Worm (Caenorhabditis elegans) whole organism, young adult: ENCODE measurements around the gene F13D12.3.

ENCODE experiments used
- B0019.2 ChIP-seq: fragments of 200-800 bp; sonication (Bioruptor generic); conservative IDR thresholded peaks from 2 replicates; pipeline ENCODE4 v1.3.6; 2022; ENCODE audit warnings: missing genetic modification reagents, missing genetic modification characterization, missing compliant biosample characterization
- B0261.1 ChIP-seq: sonication (generic microtip); optimal IDR thresholded peaks from 2 replicates; lab custom pipeline; 2016; ENCODE audit warnings: mild to moderate bottlenecking, missing genetic modification characterization, moderate library complexity, missing compliant biosample characterization
- B0336.3 ChIP-seq: fragments of 200-800 bp; sonication (Bioruptor generic); IDR thresholded peaks from 2 replicates; pipeline ENCODE4 v1.3.6; 2022; ENCODE audit warnings: missing genetic modification characterization, missing compliant biosample characterization
- C06A6.2 ChIP-seq: fragments of 200-800 bp; sonication (Bioruptor generic); conservative IDR thresholded peaks from 2 replicates; pipeline ENCODE4 v1.3.6; 2022; ENCODE audit warnings: missing genetic modification characterization, missing compliant biosample characterization
- F52B5.7 ChIP-seq: sonication (generic microtip); optimal IDR thresholded peaks from 2 replicates; lab custom pipeline; 2016; ENCODE audit warnings: mild to moderate bottlenecking, missing genetic modification characterization, missing compliant biosample characterization
- F57C9.4 ChIP-seq: sonication (generic microtip); optimal IDR thresholded peaks from 2 replicates; lab custom pipeline; 2017; ENCODE audit warnings: mild to moderate bottlenecking, missing genetic modification characterization, missing compliant biosample characterization
- K11D2.4 ChIP-seq: fragments of 200-800 bp; sonication (Bioruptor generic); IDR thresholded peaks from 2 replicates; pipeline ENCODE4 v1.3.6; 2022; ENCODE audit warnings: missing genetic modification reagents, missing genetic modification characterization, missing compliant biosample characterization
- Y67H2A.10 ChIP-seq: fragments of 200-800 bp; sonication (Bioruptor generic); conservative IDR thresholded peaks from 2 replicates; pipeline ENCODE4 v1.3.6; 2022; ENCODE audit warnings: missing genetic modification reagents, missing genetic modification characterization, missing compliant biosample characterization
- Y95B8A.8 ChIP-seq: fragments of 200-800 bp; sonication (Bioruptor generic); IDR thresholded peaks from 2 replicates; pipeline ENCODE4 v1.3.6; 2022; ENCODE audit warnings: missing genetic modification reagents, missing genetic modification characterization, missing compliant biosample characterization
- akir-1 ChIP-seq: fragments of 200-800 bp; sonication (Bioruptor generic); optimal IDR thresholded peaks from 2 replicates; lab custom pipeline; 2018; ENCODE audit warnings: mild to moderate bottlenecking, missing genetic modification characterization, moderate library complexity, missing compliant biosample characterization
- ama-1 ChIP-seq, 3 experiments: fragments of 150-350 bp in 1 of 3; sonication (generic microtip) in 2 of 3; optimal IDR thresholded peaks; 2 replicates each; lab custom pipeline; 2014 to 2018; ENCODE audit warnings: missing biosample characterization in 2 of 3, missing genetic modification characterization in 2 of 3, missing genetic modification reagents in 2 of 3
- aptf-3 ChIP-seq: fragments of 200-800 bp; sonication (Bioruptor generic); IDR thresholded peaks from 2 replicates; pipeline ENCODE4 v1.3.6; 2022; ENCODE audit warnings: missing genetic modification characterization, missing compliant biosample characterization
- atf-7 ChIP-seq: sonication (generic microtip); optimal IDR thresholded peaks from 2 replicates; lab custom pipeline; 2017; ENCODE audit warnings: mild to moderate bottlenecking, missing genetic modification characterization, missing compliant biosample characterization
- attf-5 ChIP-seq: fragments of 200-800 bp; sonication (Bioruptor generic); optimal IDR thresholded peaks from 2 replicates; lab custom pipeline; 2018; ENCODE audit warnings: mild to moderate bottlenecking, missing genetic modification characterization, missing compliant biosample characterization
- bed-1 ChIP-seq: fragments of 200-800 bp; sonication (Bioruptor generic); IDR thresholded peaks from 2 replicates; pipeline ENCODE4 v1.3.6; 2022; ENCODE audit warnings: missing genetic modification reagents, missing genetic modification characterization, missing compliant biosample characterization
- bed-2 ChIP-seq: fragments of 200-800 bp; sonication (Bioruptor generic); IDR thresholded peaks from 2 replicates; pipeline ENCODE4 v1.3.6; 2022; ENCODE audit warnings: missing genetic modification reagents, missing genetic modification characterization, missing compliant biosample characterization
- ccch-3 ChIP-seq: fragments of 200-800 bp; sonication (Bioruptor generic); optimal IDR thresholded peaks from 2 replicates; lab custom pipeline; 2018; ENCODE audit warnings: mild to moderate bottlenecking, missing genetic modification characterization, missing compliant biosample characterization
- cebp-2 ChIP-seq: fragments of 200-800 bp; sonication (Bioruptor generic); IDR thresholded peaks from 2 replicates; pipeline ENCODE4 v1.3.6; 2022; ENCODE audit warnings: missing genetic modification characterization, missing compliant biosample characterization
- ceh-100 ChIP-seq: fragments of 200-800 bp; sonication (Bioruptor generic); IDR thresholded peaks from 2 replicates; pipeline ENCODE4 v1.3.6; 2022; ENCODE audit warnings: missing genetic modification reagents, missing genetic modification characterization, missing compliant biosample characterization
- ceh-27 ChIP-seq: fragments of 200-800 bp; sonication (Bioruptor generic); optimal IDR thresholded peaks from 2 replicates; lab custom pipeline; 2018; ENCODE audit warnings: mild to moderate bottlenecking, missing genetic modification characterization, moderate library complexity, missing compliant biosample characterization
- ceh-40 ChIP-seq: fragments of 200-800 bp; sonication (Bioruptor generic); IDR thresholded peaks from 2 replicates; pipeline ENCODE4 v1.3.6; 2022; ENCODE audit warnings: missing genetic modification characterization, missing compliant biosample characterization
- chd-7 ChIP-seq: sonication (generic microtip); optimal IDR thresholded peaks from 2 replicates; lab custom pipeline; 2016; ENCODE audit warnings: mild to moderate bottlenecking, missing genetic modification characterization, moderate library complexity, missing compliant biosample characterization
- dox-1 ChIP-seq: fragments of 200-800 bp; sonication (Bioruptor generic); IDR thresholded peaks from 2 replicates; pipeline ENCODE4 v1.3.6; 2022; ENCODE audit warnings: missing genetic modification reagents, missing genetic modification characterization, missing compliant biosample characterization
- egl-44 ChIP-seq: fragments of 200-800 bp; sonication (Bioruptor generic); IDR thresholded peaks from 2 replicates; pipeline ENCODE4 v1.3.6; 2022; ENCODE audit warnings: missing genetic modification reagents, missing genetic modification characterization, missing compliant biosample characterization
- ekl-4 ChIP-seq: fragments of 200-800 bp; sonication (Bioruptor generic); IDR thresholded peaks from 2 replicates; pipeline ENCODE4 v1.3.6; 2022; ENCODE audit warnings: missing genetic modification reagents, missing genetic modification characterization, missing compliant biosample characterization
- fkh-3 ChIP-seq: sonication (generic microtip); optimal IDR thresholded peaks from 2 replicates; lab custom pipeline; 2016; ENCODE audit warnings: mild to moderate bottlenecking, missing genetic modification characterization, missing compliant biosample characterization
- him-1 ChIP-seq: sonication (generic microtip); optimal IDR thresholded peaks from 2 replicates; lab custom pipeline; 2016; ENCODE audit warnings: missing genotype, missing genetic modification reagents, missing genetic modification characterization, missing compliant biosample characterization
- hlh-26 ChIP-seq: fragments of 200-800 bp; sonication (Bioruptor generic); conservative IDR thresholded peaks from 2 replicates; pipeline ENCODE4 v1.3.6; 2022; ENCODE audit warnings: missing genetic modification reagents, missing genetic modification characterization, missing compliant biosample characterization
- hmg-1.2 ChIP-seq: fragments of 200-800 bp; sonication (Bioruptor generic); IDR thresholded peaks from 2 replicates; pipeline ENCODE4 v1.3.6; 2022; ENCODE audit warnings: missing genetic modification reagents, missing genetic modification characterization, missing compliant biosample characterization
- hmg-20 ChIP-seq: fragments of 200-800 bp; sonication (Bioruptor generic); IDR thresholded peaks from 2 replicates; pipeline ENCODE4 v1.3.6; 2022; ENCODE audit warnings: missing genetic modification reagents, missing genetic modification characterization, missing compliant biosample characterization
- hrde-1 ChIP-seq: sonication (generic microtip); optimal IDR thresholded peaks from 2 replicates; lab custom pipeline; 2016; ENCODE audit warnings: missing genetic modification characterization, mild to moderate bottlenecking, missing compliant biosample characterization, moderate library complexity, missing genotype, missing genetic modification reagents, borderline replicate concordance
- lag-1 ChIP-seq: fragments of 200-800 bp; sonication (Bioruptor generic); IDR thresholded peaks from 2 replicates; pipeline ENCODE4 v1.3.6; 2022; ENCODE audit warnings: missing genetic modification reagents, missing genetic modification characterization, missing compliant biosample characterization
- lin-26 ChIP-seq: fragments of 200-800 bp; sonication (Bioruptor generic); IDR thresholded peaks from 2 replicates; pipeline ENCODE4 v1.3.6; 2022; ENCODE audit warnings: missing genetic modification reagents, missing genetic modification characterization, missing compliant biosample characterization
- lin-54 ChIP-seq: fragments of 200-800 bp; sonication (Bioruptor generic); optimal IDR thresholded peaks from 2 replicates; lab custom pipeline; 2018; ENCODE audit warnings: mild to moderate bottlenecking, missing genetic modification characterization, missing compliant biosample characterization
- lir-1 ChIP-seq: fragments of 200-800 bp; sonication (Bioruptor generic); conservative IDR thresholded peaks from 2 replicates; pipeline ENCODE4 v1.3.6; 2022; ENCODE audit warnings: missing genetic modification reagents, missing genetic modification characterization, missing compliant biosample characterization
- lsy-27 ChIP-seq: sonication (generic microtip); optimal IDR thresholded peaks from 2 replicates; lab custom pipeline; 2017; ENCODE audit warnings: missing genetic modification characterization, mild to moderate bottlenecking, missing compliant biosample characterization, antibody characterized with exemption, missing genotype, borderline replicate concordance; ENCODE audit not compliant: insufficient read depth
- mel-28 ChIP-seq: sonication (generic microtip); optimal IDR thresholded peaks from 2 replicates; lab custom pipeline; 2016; ENCODE audit warnings: borderline replicate concordance, mild to moderate bottlenecking, missing genetic modification characterization, missing compliant biosample characterization
- mxl-1 ChIP-seq: sonication (generic microtip); optimal IDR thresholded peaks from 2 replicates; lab custom pipeline; 2016; ENCODE audit warnings: missing genetic modification characterization, missing compliant biosample characterization
- nfya-1 ChIP-seq: sonication (generic microtip); optimal IDR thresholded peaks from 2 replicates; lab custom pipeline; 2017; ENCODE audit warnings: antibody characterized with exemption, missing compliant biosample characterization, missing genetic modification characterization, borderline replicate concordance; ENCODE audit not compliant: insufficient read depth
- nfyb-1 ChIP-seq: fragments of 200-800 bp; sonication (Bioruptor generic); IDR thresholded peaks from 2 replicates; pipeline ENCODE4 v1.3.6; 2022; ENCODE audit warnings: missing genetic modification reagents, missing genetic modification characterization, missing compliant biosample characterization
- nhr-120 ChIP-seq: fragments of 200-800 bp; sonication (Bioruptor generic); IDR thresholded peaks from 2 replicates; pipeline ENCODE4 v1.3.6; 2022; ENCODE audit warnings: missing genetic modification characterization, missing compliant biosample characterization
- nhr-27 ChIP-seq: fragments of 200-800 bp; sonication (Bioruptor generic); optimal IDR thresholded peaks from 2 replicates; lab custom pipeline; 2018; ENCODE audit warnings: mild to moderate bottlenecking, missing genetic modification characterization, moderate library complexity, missing compliant biosample characterization
- tbx-9 ChIP-seq: sonication (generic microtip); optimal IDR thresholded peaks from 2 replicates; lab custom pipeline; 2016; ENCODE audit warnings: borderline replicate concordance, missing genetic modification characterization, inconsistent platforms, missing compliant biosample characterization
- tlf-1 ChIP-seq: fragments of 200-800 bp; sonication (Bioruptor generic); optimal IDR thresholded peaks from 2 replicates; lab custom pipeline; 2018; ENCODE audit warnings: mild to moderate bottlenecking, missing genetic modification characterization, missing compliant biosample characterization
- unc-62 ChIP-seq: fragments of 150-350 bp; optimal IDR thresholded peaks from 2 replicates; lab custom pipeline; 2014; ENCODE audit warnings: missing biosample characterization, missing genetic modification reagents, missing genetic modification characterization
- zim-3 ChIP-seq: sonication (generic microtip); optimal IDR thresholded peaks from 2 replicates; lab custom pipeline; 2017; ENCODE audit warnings: mild to moderate bottlenecking, missing genetic modification characterization, moderate library complexity, missing compliant biosample characterization
- ztf-26 ChIP-seq: sonication (generic microtip); optimal IDR thresholded peaks from 2 replicates; lab custom pipeline; 2017; ENCODE audit warnings: missing genetic modification characterization, missing compliant biosample characterization

The F13D12.3 gene

DNA sequence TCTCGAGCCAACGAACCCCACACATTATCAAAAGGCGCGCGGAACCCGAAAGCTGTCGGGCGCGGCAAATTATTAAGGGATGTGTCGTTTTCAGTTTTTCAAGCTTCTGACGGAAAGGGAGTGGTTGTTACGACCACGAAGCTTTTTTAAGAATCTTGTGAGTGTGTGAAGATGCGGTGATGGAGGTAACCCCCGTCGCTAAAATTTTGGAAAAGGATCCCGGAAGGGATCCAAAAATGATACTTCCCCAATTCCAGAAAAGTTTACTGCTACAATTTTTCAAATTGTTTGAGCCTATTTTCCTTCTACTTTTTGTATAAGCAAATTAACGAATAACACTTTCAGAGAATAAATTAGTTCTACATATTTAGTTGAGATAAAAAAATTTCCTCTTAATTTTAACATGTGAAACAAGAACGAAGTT is 36.5 kb downstream of the F13D12.3 start (continued):
- TF ChIP-seq lin-54 (GFP tag; lab: Kevin White, UChicago) (peak; percentile 62), B0019.2 (no peak), ama-1 (optimal IDR thresholded peaks at IDR 0.05; lab: Kevin White, UChicago) (peak; percentile 97), ama-1 (GFP tag; optimal IDR thresholded peaks at IDR 0.05; lab: Kevin White, UChicago) (no peak), unc-62 (GFP tag; lab: Kevin White, UChicago) (no peak), lin-26 (GFP tag; lab: Robert Waterston, UW) (peak; percentile 79), nfya-1 (tag; lab: Kevin White, UChicago) (no peak), B0336.3 (GFP tag; lab: Robert Waterston, UW) (peak; percentile 60), ceh-100 (GFP tag; lab: Robert Waterston, UW) (0 out of 2 replicates have a peak, but pooled peaks have one; percentile 55), ceh-40 (GFP tag; lab: Robert Waterston, UW) (peak; percentile 73; the same call in 1 of the 2 replicates), ztf-26 (peak; percentile 75), egl-44 (GFP tag; lab: Robert Waterston, UW) (peak; percentile 33; the same call in 1 of the 2 replicates), hmg-20 (GFP tag; lab: Robert Waterston, UW) (no peak), hlh-26 (GFP tag; lab: Robert Waterston, UW) (no peak), F57C9.4 (tag; lab: Kevin White, UChicago) (no peak), zim-3 (peak; percentile 61), cebp-2 (GFP tag; lab: Robert Waterston, UW) (no peak), bed-2 (GFP tag; lab: Robert Waterston, UW) (no peak), bed-1 (GFP tag; lab: Robert Waterston, UW) (no peak), lsy-27 (tag; lab: Kevin White, UChicago) (no peak), mel-28 (tag; lab: Kevin White, UChicago) (no peak), aptf-3 (GFP tag; lab: Robert Waterston, UW) (no peak), F52B5.7 (tag; lab: Kevin White, UChicago) (no peak), attf-5 (GFP tag; lab: Kevin White, UChicago) (peak; percentile 65), him-1 (tag; lab: Kevin White, UChicago) (no peak), B0261.1 (tag; lab: Kevin White, UChicago) (no peak), mxl-1 (tag; lab: Kevin White, UChicago) (peak; percentile 47), fkh-3 (tag; lab: Kevin White, UChicago) (no peak), hrde-1 (tag; lab: Kevin White, UChicago) (no peak), akir-1 (GFP tag; lab: Kevin White, UChicago) (no peak)
- TF ChIP-seq, all 124 proteins: peak for 46

DNA sequence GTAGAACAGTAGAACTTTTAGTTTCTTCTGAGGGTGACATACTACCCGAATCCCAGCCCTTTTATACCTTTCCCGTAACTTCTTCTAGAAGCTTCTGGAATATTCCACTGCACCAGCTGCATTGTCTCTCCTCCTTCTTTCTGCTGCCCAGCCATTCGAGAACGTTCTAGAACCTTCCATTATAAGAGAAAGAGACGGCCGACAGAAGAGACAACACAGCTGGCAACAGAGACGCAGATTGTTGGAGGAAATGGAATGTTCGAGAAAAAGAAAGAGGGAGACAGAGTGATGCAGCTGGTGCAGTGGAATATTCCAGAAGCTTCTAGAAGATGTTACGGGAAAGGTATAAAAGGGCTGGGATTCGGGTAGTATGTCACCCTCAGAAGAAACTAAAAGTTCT is 39.1 kb downstream of the F13D12.3 start, which contains the start of the genes F44E5.4 and F44E5.5:
F44E5.4 (minus strand) TSS at position 35 of the 400 bp plus-strand sequence.
F44E5.5 (plus strand) TSS at position 386 of the 400 bp plus-strand sequence.
- TF ChIP-seq lag-1 = 0 out of 2 replicates have a peak, but pooled peaks have one; percentile 89
- TF ChIP-seq ceh-27 (GFP tag; lab: Kevin White, UChicago) = peak; percentile 83
- peak; percentile 71; the same call in 1 of the 2 replicates for TF ChIP-seq B0019.2
- peak; percentile 99 for TF ChIP-seq atf-7
- TF ChIP-seq lin-54 (GFP tag; lab: Kevin White, UChicago) = peak; percentile 81
- peak; percentile 99 for TF ChIP-seq ekl-4 (GFP tag; lab: Robert Waterston, UW)
- TF ChIP-seq Y95B8A.8 (GFP tag; lab: Robert Waterston, UW) = peak; percentile 97
- TF ChIP-seq C06A6.2 (GFP tag; lab: Robert Waterston, UW) = peak; percentile 98
- TF ChIP-seq K11D2.4 (GFP tag; lab: Robert Waterston, UW) = peak; percentile 99
- peak; percentile 94 for TF ChIP-seq tlf-1 (GFP tag; lab: Kevin White, UChicago)
- peak; percentile 99 for TF ChIP-seq Y67H2A.10
- peak; percentile 99 for TF ChIP-seq nfyb-1 (GFP tag; lab: Robert Waterston, UW)
- TF ChIP-seq tbx-9 (tag; lab: Kevin White, UChicago) = peak; percentile 93
- TF ChIP-seq nhr-27 = peak; percentile 98
- TF ChIP-seq B0336.3 (GFP tag; lab: Robert Waterston, UW) = peak; percentile 87
- peak; percentile 100 for TF ChIP-seq aptf-3 (GFP tag; lab: Robert Waterston, UW)
- peak; percentile 99 for TF ChIP-seq nhr-120 (GFP tag; lab: Robert Waterston, UW)
- peak; percentile 94 for TF ChIP-seq lir-1 (GFP tag; lab: Robert Waterston, UW)
- TF ChIP-seq chd-7 (tag; lab: Kevin White, UChicago) = peak; percentile 99
- peak; percentile 72 for TF ChIP-seq akir-1 (GFP tag; lab: Kevin White, UChicago)
- TF ChIP-seq ccch-3 = peak; percentile 53
- TF ChIP-seq lin-26 (GFP tag; lab: Robert Waterston, UW) = peak; percentile 86
- TF ChIP-seq hmg-1.2 (GFP tag; lab: Robert Waterston, UW) = peak; percentile 100
- peak; percentile 100 for TF ChIP-seq dox-1 (GFP tag; lab: Robert Waterston, UW)
